Worm (Caenorhabditis elegans) whole organism, L2 larva: ENCODE results near the gene D2062.1.
"Not testable (repeated sequence)": the region's sequence is repeated elsewhere in the genome, so short reads cannot be mapped to it uniquely, and the experiment has no call there.

Experiments
- C34F6.9 ChIP-seq: fragments of 150-350 bp; optimal IDR thresholded peaks from 2 replicates; lab custom pipeline; 2014; ENCODE audit warnings: missing biosample characterization, missing genetic modification characterization
- F13H6.1 ChIP-seq: sonication (generic microtip); optimal IDR thresholded peaks from 2 replicates; lab custom pipeline; 2016; ENCODE audit warnings: missing genetic modification characterization, missing compliant biosample characterization
- R02D3.7 ChIP-seq: fragments of 150-350 bp; optimal IDR thresholded peaks from 2 replicates; lab custom pipeline; 2014; ENCODE audit warnings: missing biosample characterization, missing genetic modification characterization
- Y55F3AM.14 ChIP-seq: fragments of 200-800 bp; sonication (Bioruptor generic); optimal IDR thresholded peaks from 2 replicates; lab custom pipeline; 2018; ENCODE audit warnings: mild to moderate bottlenecking, missing genetic modification characterization, missing compliant biosample characterization
- ZK546.5 ChIP-seq: sonication (generic microtip); optimal IDR thresholded peaks from 2 replicates; lab custom pipeline; 2017; ENCODE audit warnings: missing biosample characterization, missing genetic modification characterization
- alr-1 ChIP-seq: fragments of 150-350 bp; optimal IDR thresholded peaks from 2 replicates; lab custom pipeline; 2014; ENCODE audit warnings: missing biosample characterization, missing genetic modification characterization
- aly-2 ChIP-seq: fragments of 150-350 bp; optimal IDR thresholded peaks from 2 replicates; lab custom pipeline; 2014; ENCODE audit warnings: missing biosample characterization, missing genetic modification characterization
- ama-1 ChIP-seq: fragments of 150-350 bp; optimal IDR thresholded peaks from 2 replicates; lab custom pipeline; 2018; ENCODE audit warnings: inconsistent platforms
- blmp-1 ChIP-seq: sonication (generic microtip); optimal IDR thresholded peaks from 2 replicates; lab custom pipeline; 2017; ENCODE audit warnings: missing genetic modification characterization, mild to moderate bottlenecking, missing compliant biosample characterization, antibody characterized with exemption, moderate library complexity; ENCODE audit not compliant: insufficient read depth
- ceh-16 ChIP-seq: fragments of 150-350 bp; optimal IDR thresholded peaks from 2 replicates; lab custom pipeline; 2014; ENCODE audit warnings: missing biosample characterization, missing genetic modification characterization
- dmd-4 ChIP-seq: sonication (generic microtip); optimal IDR thresholded peaks from 2 replicates; lab custom pipeline; 2017; ENCODE audit warnings: missing biosample characterization, missing genetic modification characterization
- egl-27 ChIP-seq: sonication (generic microtip); optimal IDR thresholded peaks from 3 replicates; lab custom pipeline; 2017; ENCODE audit warnings: missing biosample characterization, missing genetic modification reagents, missing genetic modification characterization
- elt-1 ChIP-seq: fragments of 150-350 bp; optimal IDR thresholded peaks from 2 replicates; lab custom pipeline; 2014; ENCODE audit warnings: missing biosample characterization, missing genetic modification characterization
- elt-3 ChIP-seq: sonication (generic microtip); optimal IDR thresholded peaks from 2 replicates; lab custom pipeline; 2017; ENCODE audit warnings: missing biosample characterization, missing genetic modification characterization
- fos-1 ChIP-seq: fragments of 150-350 bp; optimal IDR thresholded peaks from 2 replicates; lab custom pipeline; 2014; ENCODE audit warnings: missing biosample characterization, missing genetic modification characterization
- gmeb-1 ChIP-seq: fragments of 150-350 bp; optimal IDR thresholded peaks from 2 replicates; lab custom pipeline; 2014; ENCODE audit warnings: missing biosample characterization, missing genetic modification characterization
- lin-11 ChIP-seq: fragments of 150-350 bp; sonication (generic microtip); optimal IDR thresholded peaks from 2 replicates; lab custom pipeline; 2014; ENCODE audit warnings: missing biosample characterization, missing genetic modification characterization, inconsistent platforms, mixed read lengths
- lin-13 ChIP-seq: fragments of 150-350 bp; optimal IDR thresholded peaks from 2 replicates; lab custom pipeline; 2014; ENCODE audit warnings: missing biosample characterization, missing genetic modification reagents, missing genetic modification characterization
- lin-39 ChIP-seq: fragments of 150-350 bp; optimal IDR thresholded peaks from 2 replicates; lab custom pipeline; 2014; ENCODE audit warnings: missing biosample characterization, missing genetic modification reagents, missing genetic modification characterization
- lsy-2 ChIP-seq, 2 experiments: fragments of 150-350 bp in 1 of 2; sonication (generic microtip) in 1 of 2; optimal IDR thresholded peaks; 2 replicates each; lab custom pipeline; 2014 to 2017; ENCODE audit warnings: missing biosample characterization in 2 of 2, missing genetic modification characterization in 2 of 2
- mab-5 ChIP-seq: fragments of 150-350 bp; optimal IDR thresholded peaks from 2 replicates; lab custom pipeline; 2014; ENCODE audit warnings: missing biosample characterization, missing genetic modification characterization
- mdl-1 ChIP-seq, 2 experiments: fragments of 150-350 bp in 1 of 2; sonication (generic microtip) in 1 of 2; optimal IDR thresholded peaks; 2 replicates each; lab custom pipeline; 2017; ENCODE audit warnings: missing biosample characterization in 2 of 2, missing genetic modification characterization in 2 of 2
- nhr-10 ChIP-seq: sonication (generic microtip); optimal IDR thresholded peaks from 2 replicates; lab custom pipeline; 2017; ENCODE audit warnings: missing biosample characterization, missing genetic modification characterization
- nhr-129 ChIP-seq: fragments of 150-350 bp; optimal IDR thresholded peaks from 2 replicates; lab custom pipeline; 2014; ENCODE audit warnings: missing biosample characterization, missing genetic modification characterization
- nhr-21 ChIP-seq: fragments of 150-350 bp; optimal IDR thresholded peaks from 2 replicates; lab custom pipeline; 2014; ENCODE audit warnings: missing biosample characterization, missing genetic modification characterization
- nhr-23 ChIP-seq: fragments of 150-350 bp; optimal IDR thresholded peaks from 2 replicates; lab custom pipeline; 2014; ENCODE audit warnings: missing biosample characterization, missing genetic modification reagents, missing genetic modification characterization
- nhr-237 ChIP-seq: fragments of 150-350 bp; optimal IDR thresholded peaks from 2 replicates; lab custom pipeline; 2014; ENCODE audit warnings: missing biosample characterization, missing genetic modification characterization
- nhr-6 ChIP-seq: fragments of 150-350 bp; optimal IDR thresholded peaks from 2 replicates; lab custom pipeline; 2014; ENCODE audit warnings: missing biosample characterization, missing genetic modification characterization
- nhr-77 ChIP-seq: fragments of 150-350 bp; optimal IDR thresholded peaks from 2 replicates; lab custom pipeline; 2014; ENCODE audit warnings: missing biosample characterization, missing genetic modification characterization
- sem-4 ChIP-seq: fragments of 150-350 bp; optimal IDR thresholded peaks from 2 replicates; lab custom pipeline; 2014; ENCODE audit warnings: missing biosample characterization, missing genetic modification reagents, missing genetic modification characterization
- sma-3 ChIP-seq: sonication (generic microtip); optimal IDR thresholded peaks from 2 replicates; lab custom pipeline; 2016; ENCODE audit warnings: missing genetic modification reagents, missing genetic modification characterization, missing compliant biosample characterization
- unc-55 ChIP-seq: fragments of 150-350 bp; sonication (generic microtip); optimal IDR thresholded peaks from 3 replicates; lab custom pipeline; 2014; ENCODE audit warnings: missing biosample characterization, missing genetic modification reagents, missing genetic modification characterization
- unc-62 ChIP-seq: fragments of 150-350 bp; optimal IDR thresholded peaks from 2 replicates; lab custom pipeline; 2014; ENCODE audit warnings: missing biosample characterization, missing genetic modification reagents, missing genetic modification characterization
- ztf-1 ChIP-seq: fragments of 200-800 bp; sonication (Bioruptor generic); conservative IDR thresholded peaks from 2 replicates; pipeline ENCODE4 v1.3.6; 2022; ENCODE audit warnings: missing genetic modification characterization, missing compliant biosample characterization
- ztf-11 ChIP-seq: sonication (generic microtip); optimal IDR thresholded peaks from 2 replicates; lab custom pipeline; 2017; ENCODE audit warnings: missing biosample characterization, missing genetic modification characterization
- ztf-4 ChIP-seq: fragments of 150-350 bp; optimal IDR thresholded peaks from 2 replicates; lab custom pipeline; 2014; ENCODE audit warnings: missing biosample characterization, missing genetic modification characterization

The D2062.1 gene

DNA sequence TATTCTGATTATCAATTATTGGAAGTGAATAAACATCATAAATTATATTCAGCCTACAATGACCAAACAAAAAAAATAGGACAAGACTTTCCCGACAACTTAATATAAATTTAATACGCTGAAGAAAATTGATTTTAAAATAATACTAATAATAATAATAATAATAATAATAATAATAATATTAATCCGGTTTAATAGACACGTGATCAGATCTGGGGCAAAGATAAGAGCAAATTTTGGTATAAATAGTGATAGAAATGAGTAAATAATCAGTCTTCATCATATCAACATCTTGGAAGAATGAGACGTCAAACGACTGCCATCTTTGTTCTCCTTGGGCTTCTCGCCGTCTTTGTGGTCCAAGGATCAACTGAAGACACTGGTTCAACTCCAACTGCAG, 12.1 kb upstream of the D2062.1 start, which contains the start of gene msrp-6:
Gene msrp-6 (plus strand): TSS at position 301 of the 400 bp plus-strand sequence.
- not testable (repeated sequence) for TF ChIP-seq dmd-4; egl-27 (tag; lab: Kevin White, UChicago); R02D3.7 (tag; lab: Kevin White, UChicago)

DNA sequence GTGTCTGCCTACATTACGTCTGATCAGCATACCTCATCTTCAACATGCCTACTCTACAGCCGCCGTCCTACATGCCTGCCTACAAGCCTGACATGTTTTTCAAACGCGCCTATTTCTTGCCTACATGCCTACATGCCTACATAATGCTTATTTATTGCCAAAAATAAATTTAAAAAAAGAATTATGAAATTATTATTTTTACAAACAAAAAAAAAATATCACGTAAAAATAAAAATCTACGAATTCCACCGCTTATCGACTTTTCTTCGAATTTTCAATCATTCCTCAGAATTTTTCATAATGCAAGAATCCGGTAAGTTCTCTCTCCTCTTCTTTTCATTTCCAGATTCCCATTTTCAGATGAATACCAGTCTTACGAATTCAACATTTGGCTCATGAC, 8.8 kb upstream of the D2062.1 start, which contains the start of gene D2062.5:
Gene D2062.5 (plus strand): TSS at position 301 of the 400 bp plus-strand sequence.
- TF ChIP-seq nhr-237 (tag; lab: Kevin White, UChicago) (no peak), sma-3 (no peak), lin-39 (tag; lab: Kevin White, UChicago) (no peak), nhr-6 (tag; lab: Kevin White, UChicago) (no peak), blmp-1 (tag; lab: Kevin White, UChicago) (no peak), F13H6.1 (tag; lab: Kevin White, UChicago) (no peak), elt-3 (tag; lab: Kevin White, UChicago) (no peak), lsy-2 (tag; optimal IDR thresholded peaks at IDR 0.05; lab: Kevin White, UChicago) (no peak), ztf-1 (GFP tag; lab: Robert Waterston, UW) (no peak), ztf-11 (tag; lab: Kevin White, UChicago) (no peak), alr-1 (no peak), fos-1 (tag; lab: Kevin White, UChicago) (no peak), C34F6.9 (tag; lab: Kevin White, UChicago) (no peak), ZK546.5 (no peak), nhr-129 (tag; lab: Kevin White, UChicago) (no peak), nhr-77 (no peak)

DNA sequence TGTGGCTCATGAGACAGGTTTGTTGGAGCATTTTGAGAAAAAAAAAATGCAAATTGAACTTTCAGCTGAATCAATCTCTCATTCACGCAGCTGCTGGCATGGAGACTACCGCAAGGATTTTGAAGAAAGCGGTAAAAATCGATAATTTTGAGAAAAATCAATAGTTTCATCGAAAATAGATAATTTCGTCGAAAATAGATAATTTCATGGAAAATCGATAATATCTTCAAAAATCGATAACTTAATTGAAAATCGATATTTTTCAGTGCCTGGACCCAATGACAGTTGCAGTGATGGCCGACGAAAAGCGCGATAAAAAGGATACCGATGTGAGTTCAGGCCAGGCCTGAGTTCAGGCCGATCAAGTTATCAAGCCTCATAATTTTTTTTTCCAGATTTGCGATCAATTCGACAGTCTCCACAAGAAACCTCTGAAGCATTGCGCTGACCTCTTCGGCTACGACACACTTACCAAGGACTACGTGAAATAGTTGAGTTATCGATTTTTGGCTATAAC, 8.3 kb upstream of the D2062.1 start, which contains the start of gene D2062.4:
Gene D2062.4 (plus strand): TSS at position 467 of the 517 bp plus-strand sequence.
- not testable (repeated sequence) for TF ChIP-seq nhr-21; R02D3.7 (tag; lab: Kevin White, UChicago); mab-5 (tag; lab: Kevin White, UChicago)
- TF ChIP-seq, all 48 proteins: peak for 0; not testable (repeated sequence) for 48

DNA sequence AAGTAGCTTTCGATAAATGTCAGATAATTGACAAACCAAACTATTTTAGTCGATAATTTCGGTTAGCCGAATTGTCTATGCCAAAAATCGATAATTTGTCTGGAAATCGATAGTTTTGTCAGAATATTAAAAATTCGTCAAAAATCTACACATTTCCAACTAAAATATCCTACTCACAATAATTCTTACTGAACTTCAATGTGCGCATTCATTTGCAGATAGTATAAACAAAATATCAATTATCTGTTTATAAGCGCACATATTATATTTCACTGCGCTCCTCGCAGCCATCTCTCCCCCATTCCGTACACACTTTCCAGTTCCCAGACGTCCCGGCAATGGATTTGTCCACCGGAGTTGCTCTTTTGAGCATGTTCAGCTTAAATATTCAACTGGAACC, 6.5 kb upstream of the D2062.1 start, which contains the start of gene lgc-28:
Gene lgc-28 (plus strand): TSS at position 301 of the 400 bp plus-strand sequence.
- no peak for TF ChIP-seq sem-4 (tag; lab: Kevin White, UChicago)
- no peak for TF ChIP-seq F13H6.1 (tag; lab: Kevin White, UChicago)
- TF ChIP-seq nhr-129 (tag; lab: Kevin White, UChicago), result no peak
- TF ChIP-seq C34F6.9 (tag; lab: Kevin White, UChicago), result no peak
- TF ChIP-seq mdl-1 (tag; optimal IDR thresholded peaks at IDR 0.05; lab: Kevin White, UChicago), result no peak
- no peak for TF ChIP-seq lin-11 (tag; lab: Kevin White, UChicago)
- TF ChIP-seq ama-1 (lab: Kevin White, UChicago), result no peak
- no peak for TF ChIP-seq unc-55
- TF ChIP-seq aly-2 (tag; lab: Kevin White, UChicago), result no peak
- TF ChIP-seq nhr-6 (tag; lab: Kevin White, UChicago), result no peak
- TF ChIP-seq nhr-10, result no peak
- TF ChIP-seq ztf-4 (tag; lab: Kevin White, UChicago), result no peak
- no peak for TF ChIP-seq nhr-23 (tag; lab: Kevin White, UChicago)
- TF ChIP-seq lin-39 (tag; lab: Kevin White, UChicago), result no peak
- TF ChIP-seq lin-13 (GFP tag; lab: Kevin White, UChicago), result no peak

DNA sequence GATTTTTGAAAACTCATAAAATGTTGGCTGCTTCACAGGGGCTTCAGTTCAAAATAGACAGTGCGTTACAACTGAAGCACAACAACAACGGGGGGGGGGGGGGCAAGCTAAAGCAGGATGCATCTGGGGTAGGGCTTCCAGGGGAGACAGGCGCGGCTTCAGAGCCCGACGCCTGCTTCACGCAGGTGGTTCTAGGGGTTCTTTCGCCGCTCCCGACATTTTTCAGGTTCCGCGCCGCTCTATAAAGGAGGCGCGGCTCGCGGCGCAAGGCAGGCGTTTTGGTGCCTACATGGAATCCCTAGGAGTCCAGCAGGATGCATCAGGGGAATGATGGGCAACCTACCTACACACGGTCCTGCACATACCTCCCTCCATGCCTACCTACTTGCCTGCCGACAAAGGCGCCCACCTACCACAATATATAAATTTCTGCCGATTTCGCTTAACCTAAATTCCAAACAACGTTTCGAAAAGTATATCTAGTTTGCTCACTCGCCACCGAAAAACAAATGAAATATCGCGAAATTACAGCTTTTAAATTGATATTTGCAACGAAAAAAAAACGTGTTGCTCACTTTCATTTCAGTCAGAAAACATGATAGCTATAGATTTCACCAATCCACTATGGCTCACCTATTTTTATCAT, 4.0 kb upstream of the D2062.1 start, which contains the start of gene sri-71:
Gene sri-71 (plus strand): TSS at position 596 of the 646 bp plus-strand sequence.
- no peak for TF ChIP-seq lin-39 (tag; lab: Kevin White, UChicago)
- no peak for TF ChIP-seq ama-1 (lab: Kevin White, UChicago)
- no peak for TF ChIP-seq egl-27 (tag; lab: Kevin White, UChicago)
- TF ChIP-seq aly-2 (tag; lab: Kevin White, UChicago), result no peak
- no peak for TF ChIP-seq nhr-129 (tag; lab: Kevin White, UChicago)
- no peak for TF ChIP-seq nhr-6 (tag; lab: Kevin White, UChicago)
- TF ChIP-seq ceh-16 (tag; lab: Kevin White, UChicago), result no peak
- TF ChIP-seq sma-3, result no peak
- no peak for TF ChIP-seq Y55F3AM.14 (GFP tag; lab: Kevin White, UChicago)
- TF ChIP-seq unc-62 (GFP tag; lab: Kevin White, UChicago), result no peak
- no peak for TF ChIP-seq gmeb-1 (tag; lab: Kevin White, UChicago)
- no peak for TF ChIP-seq ztf-4 (tag; lab: Kevin White, UChicago)
- TF ChIP-seq nhr-21, result no peak
- TF ChIP-seq nhr-10, result no peak
- no peak for TF ChIP-seq mab-5 (tag; lab: Kevin White, UChicago)
- TF ChIP-seq elt-1 (tag; lab: Kevin White, UChicago), result no peak
- TF ChIP-seq sem-4 (tag; lab: Kevin White, UChicago), result no peak
- TF ChIP-seq ztf-11 (tag; lab: Kevin White, UChicago), result no peak
